Fruit fly (Drosophila melanogaster) ovary, adult (tissue): ENCODE measurements around the gene CG3342.
"Not testable (repeated sequence)": the region's sequence is repeated elsewhere in the genome, so short reads cannot be mapped to it uniquely, and the experiment has no call there.

Experiments
- CG17801 ChIP-seq: fragments of 200-800 bp; optimal IDR thresholded peaks from 2 replicates; lab custom pipeline; 2019; ENCODE audit warnings: missing biosample characterization, mild to moderate bottlenecking, missing genetic modification characterization, moderate library complexity; ENCODE audit not compliant: partially characterized antibody

CG3342 gene

DNA sequence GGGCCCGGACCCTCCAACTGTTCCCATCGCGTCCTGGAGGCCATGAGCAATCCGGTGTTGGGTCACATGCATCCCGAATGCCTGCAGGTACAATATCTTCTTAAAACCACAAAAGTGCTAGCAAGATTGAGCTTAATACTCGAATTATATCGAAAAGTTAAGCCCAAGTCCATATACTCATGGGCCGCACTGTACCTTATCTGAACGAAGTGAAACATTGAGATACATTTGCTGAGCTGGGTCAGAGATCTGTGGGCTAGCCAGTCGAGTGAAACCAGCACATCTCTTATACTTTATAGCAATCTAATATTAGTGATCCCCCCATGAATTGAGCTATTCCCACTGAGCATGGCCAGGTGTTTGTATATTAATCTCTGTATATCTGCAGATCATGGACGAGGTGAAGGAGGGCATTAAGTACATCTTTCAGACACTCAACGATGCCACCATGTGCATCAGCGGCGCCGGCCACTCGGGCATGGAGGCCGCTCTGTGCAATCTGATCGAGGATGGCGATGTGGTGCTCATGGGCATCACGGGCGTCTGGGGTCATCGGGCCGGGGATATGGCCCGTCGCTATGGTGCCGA is 1.6 kb upstream of the CG3342 start:
- TF ChIP-seq CG17801 (GFP tag; lab: Kevin White, UChicago), result no peak

DNA sequence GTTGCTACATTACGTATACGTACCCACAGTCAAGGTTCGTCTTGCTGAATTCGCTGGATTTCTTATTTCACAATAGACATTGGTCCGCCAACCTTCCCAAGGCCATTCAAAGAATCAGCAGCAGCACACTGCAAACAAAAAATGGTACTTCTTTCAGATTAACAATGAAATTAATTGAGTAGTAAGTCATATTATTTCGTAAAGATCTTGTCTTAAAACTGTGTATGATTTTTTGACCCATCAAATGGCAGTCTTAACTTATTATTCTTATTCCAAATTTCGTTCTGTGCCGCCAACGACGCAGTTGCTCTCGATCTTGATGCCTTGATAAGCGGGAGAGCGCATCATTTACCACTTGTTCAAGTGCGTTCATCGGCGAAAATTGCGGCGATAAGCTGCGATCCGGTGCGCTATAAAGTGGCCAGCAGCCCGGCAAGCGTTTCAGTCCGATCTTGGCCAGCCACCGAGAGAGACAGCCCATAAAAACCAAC is 865 bp upstream of the CG3342 start, which contains the start of gene Agxt:
Gene Agxt (plus strand): TSS at position 441 of the 491 bp plus-strand sequence.
- no peak for TF ChIP-seq CG17801 (GFP tag; lab: Kevin White, UChicago)

DNA sequence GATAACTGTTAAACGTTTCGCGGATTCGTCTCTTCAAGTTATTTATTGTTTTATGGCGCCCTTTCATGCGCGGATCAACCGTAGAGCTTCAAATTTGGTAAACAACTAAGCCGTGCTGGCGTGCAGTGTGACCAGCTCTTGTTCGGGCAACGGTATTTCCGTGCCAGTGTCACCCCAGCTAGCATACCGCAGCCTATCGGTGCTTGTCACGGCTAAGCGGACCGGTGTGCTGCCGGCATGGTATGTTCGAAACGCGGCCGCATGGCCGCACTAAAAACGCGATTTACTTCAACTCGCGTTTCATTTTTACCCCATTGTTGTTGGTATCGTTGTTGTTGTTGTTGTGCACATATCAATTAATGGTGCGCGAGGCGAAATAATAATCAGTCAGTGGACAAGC is 3.5 kb downstream of the CG3342 start, which contains the start of the genes CG42340 and CG3918:
Gene CG42340 (minus strand): TSS at position 107 of the 400 bp plus-strand sequence.
Gene CG3918 (plus strand): TSS at position 248 of the 400 bp plus-strand sequence.
- no peak for TF ChIP-seq CG17801 (GFP tag; lab: Kevin White, UChicago)

DNA sequence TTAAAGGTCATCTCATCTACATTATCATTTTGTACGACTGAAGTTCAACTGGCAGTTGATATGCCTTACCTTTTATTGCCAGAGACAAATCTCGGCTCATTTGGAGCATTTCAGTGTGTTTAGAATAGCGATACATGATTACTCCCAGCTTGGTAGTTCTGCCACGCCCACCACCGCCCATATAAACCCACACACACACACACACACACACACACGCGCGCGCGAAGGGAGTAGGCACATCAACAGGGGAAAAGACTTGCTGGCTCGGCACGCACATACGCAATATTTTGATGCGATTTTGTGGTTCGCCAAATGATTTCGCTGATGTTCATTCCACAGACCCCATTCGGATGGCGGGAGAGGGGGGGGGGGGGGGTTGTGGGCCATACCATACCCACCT is 14.5 kb downstream of the CG3342 start:
- TF ChIP-seq CG17801 (GFP tag; lab: Kevin White, UChicago), result no peak

DNA sequence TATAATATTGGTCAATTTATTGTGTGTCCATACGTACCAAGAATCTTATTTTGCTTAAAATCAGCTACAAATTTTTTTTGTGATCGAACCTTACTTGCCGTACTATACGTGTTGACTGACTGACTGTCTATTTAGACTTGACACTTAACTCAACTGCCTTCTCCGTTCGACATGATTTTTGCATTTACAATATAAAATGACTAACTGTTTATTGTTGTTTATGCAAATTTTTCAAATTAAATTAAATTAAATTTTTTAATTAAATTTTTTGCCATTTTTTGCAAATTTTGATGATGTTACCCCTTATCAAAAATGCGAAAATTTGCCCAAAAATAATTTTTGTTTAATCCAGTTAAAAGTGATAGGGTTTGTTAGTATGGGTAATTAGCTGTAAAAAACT is 48.9 kb downstream of the CG3342 start, which contains the start of gene CG33665:
Gene CG33665 (minus strand): TSS at position 101 of the 400 bp plus-strand sequence.
- TF ChIP-seq CG17801 (GFP tag; lab: Kevin White, UChicago), result not testable (repeated sequence)

DNA sequence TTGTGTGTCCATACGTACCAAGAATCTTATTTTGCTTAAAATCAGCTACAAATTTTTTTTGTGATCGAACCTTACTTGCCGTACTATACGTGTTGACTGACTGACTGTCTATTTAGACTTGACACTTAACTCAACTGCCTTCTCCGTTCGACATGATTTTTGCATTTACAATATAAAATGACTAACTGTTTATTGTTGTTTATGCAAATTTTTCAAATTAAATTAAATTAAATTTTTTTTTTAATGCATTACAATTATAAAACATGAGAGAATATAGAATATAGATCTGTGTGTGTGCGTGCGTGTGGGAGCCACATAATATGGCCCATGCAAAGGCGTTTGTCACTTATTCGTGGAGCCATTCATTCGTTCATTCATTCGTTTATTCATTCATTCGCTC is 50.8 kb downstream of the CG3342 start, which contains the start of gene CG33666:
Gene CG33666 (minus strand): TSS at position 101 of the 400 bp plus-strand sequence.
- TF ChIP-seq CG17801 (GFP tag; lab: Kevin White, UChicago), result not testable (repeated sequence)
